Worm (Caenorhabditis elegans) whole organism, young adult: Measurements from ENCODE around the gene ZC13.1.
A peak's percentile ranks its signal among the peaks of the same experiment; 100 is the strongest.

Experiments used
- C06A6.2 ChIP-seq: fragments of 200-800 bp; sonication (Bioruptor generic); conservative IDR thresholded peaks from 2 replicates; pipeline ENCODE4 v1.3.6; 2022; ENCODE audit warnings: missing genetic modification characterization, missing compliant biosample characterization
- F22D6.2 ChIP-seq: sonication (generic microtip); optimal IDR thresholded peaks from 2 replicates; lab custom pipeline; 2016; ENCODE audit warnings: mild to moderate bottlenecking, missing genetic modification characterization, missing compliant biosample characterization
- F23B12.7 ChIP-seq: sonication (generic microtip); optimal IDR thresholded peaks from 2 replicates; lab custom pipeline; 2017; ENCODE audit warnings: missing genetic modification characterization, mild to moderate bottlenecking, missing compliant biosample characterization, antibody characterized with exemption, moderate library complexity; ENCODE audit not compliant: insufficient read depth
- F37B4.10 ChIP-seq: fragments of 200-800 bp; sonication (Bioruptor generic); IDR thresholded peaks from 2 replicates; pipeline ENCODE4 v1.3.6; 2022; ENCODE audit warnings: missing genetic modification characterization, missing compliant biosample characterization
- K11D2.4 ChIP-seq: fragments of 200-800 bp; sonication (Bioruptor generic); IDR thresholded peaks from 2 replicates; pipeline ENCODE4 v1.3.6; 2022; ENCODE audit warnings: missing genetic modification reagents, missing genetic modification characterization, missing compliant biosample characterization
- Y67H2A.10 ChIP-seq: fragments of 200-800 bp; sonication (Bioruptor generic); conservative IDR thresholded peaks from 2 replicates; pipeline ENCODE4 v1.3.6; 2022; ENCODE audit warnings: missing genetic modification reagents, missing genetic modification characterization, missing compliant biosample characterization
- Y79H2A.3 ChIP-seq: fragments of 200-800 bp; sonication (Bioruptor generic); conservative IDR thresholded peaks from 2 replicates; pipeline ENCODE4 v1.3.6; 2022; ENCODE audit warnings: missing genetic modification reagents, missing genetic modification characterization, missing compliant biosample characterization
- ama-1 ChIP-seq, 3 experiments: fragments of 150-350 bp in 1 of 3; sonication (generic microtip) in 2 of 3; optimal IDR thresholded peaks; 2 replicates each; lab custom pipeline; 2014 to 2018; ENCODE audit warnings: missing biosample characterization in 2 of 3, missing genetic modification characterization in 2 of 3, missing genetic modification reagents in 2 of 3
- atf-7 ChIP-seq: sonication (generic microtip); optimal IDR thresholded peaks from 2 replicates; lab custom pipeline; 2017; ENCODE audit warnings: mild to moderate bottlenecking, missing genetic modification characterization, missing compliant biosample characterization
- attf-5 ChIP-seq: fragments of 200-800 bp; sonication (Bioruptor generic); optimal IDR thresholded peaks from 2 replicates; lab custom pipeline; 2018; ENCODE audit warnings: mild to moderate bottlenecking, missing genetic modification characterization, missing compliant biosample characterization
- cebp-1 ChIP-seq, 2 experiments: fragments of 200-800 bp in 1 of 2; sonication (Bioruptor generic) in 1 of 2; sonication (generic microtip) in 1 of 2; IDR thresholded peaks in 1 of 2; optimal IDR thresholded peaks in 1 of 2; 2 replicates each; pipeline versions ENCODE4 v1.3.6 to Lab custom; 2017 to 2022; ENCODE audit warnings: missing compliant biosample characterization in 2 of 2, missing genetic modification characterization in 2 of 2, mild to moderate bottlenecking in 1 of 2, missing genetic modification reagents in 1 of 2, moderate library complexity in 1 of 2
- ceh-27 ChIP-seq: fragments of 200-800 bp; sonication (Bioruptor generic); optimal IDR thresholded peaks from 2 replicates; lab custom pipeline; 2018; ENCODE audit warnings: mild to moderate bottlenecking, missing genetic modification characterization, moderate library complexity, missing compliant biosample characterization
- chd-7 ChIP-seq: sonication (generic microtip); optimal IDR thresholded peaks from 2 replicates; lab custom pipeline; 2016; ENCODE audit warnings: mild to moderate bottlenecking, missing genetic modification characterization, moderate library complexity, missing compliant biosample characterization
- die-1 ChIP-seq: sonication (generic microtip); optimal IDR thresholded peaks from 2 replicates; lab custom pipeline; 2016; ENCODE audit warnings: missing genotype, mild to moderate bottlenecking, missing genetic modification characterization, missing compliant biosample characterization
- dox-1 ChIP-seq: fragments of 200-800 bp; sonication (Bioruptor generic); IDR thresholded peaks from 2 replicates; pipeline ENCODE4 v1.3.6; 2022; ENCODE audit warnings: missing genetic modification reagents, missing genetic modification characterization, missing compliant biosample characterization
- ekl-4 ChIP-seq: fragments of 200-800 bp; sonication (Bioruptor generic); IDR thresholded peaks from 2 replicates; pipeline ENCODE4 v1.3.6; 2022; ENCODE audit warnings: missing genetic modification reagents, missing genetic modification characterization, missing compliant biosample characterization
- hlh-26 ChIP-seq: fragments of 200-800 bp; sonication (Bioruptor generic); conservative IDR thresholded peaks from 2 replicates; pipeline ENCODE4 v1.3.6; 2022; ENCODE audit warnings: missing genetic modification reagents, missing genetic modification characterization, missing compliant biosample characterization
- hmg-1.2 ChIP-seq: fragments of 200-800 bp; sonication (Bioruptor generic); IDR thresholded peaks from 2 replicates; pipeline ENCODE4 v1.3.6; 2022; ENCODE audit warnings: missing genetic modification reagents, missing genetic modification characterization, missing compliant biosample characterization
- let-526 ChIP-seq: fragments of 200-800 bp; sonication (Bioruptor generic); IDR thresholded peaks from 2 replicates; pipeline ENCODE4 v1.3.6; 2022; ENCODE audit warnings: missing genetic modification reagents, missing genetic modification characterization, missing compliant biosample characterization
- let-607 ChIP-seq, 2 experiments: fragments of 200-800 bp in 1 of 2; sonication (Bioruptor generic) in 1 of 2; sonication (generic microtip) in 1 of 2; optimal IDR thresholded peaks; 2 replicates each; lab custom pipeline; 2016 to 2018; ENCODE audit warnings: mild to moderate bottlenecking in 2 of 2, missing compliant biosample characterization in 2 of 2, missing genetic modification characterization in 2 of 2, moderate library complexity in 2 of 2, missing genotype in 1 of 2
- lin-26 ChIP-seq: fragments of 200-800 bp; sonication (Bioruptor generic); IDR thresholded peaks from 2 replicates; pipeline ENCODE4 v1.3.6; 2022; ENCODE audit warnings: missing genetic modification reagents, missing genetic modification characterization, missing compliant biosample characterization
- lin-40 ChIP-seq: sonication (generic microtip); optimal IDR thresholded peaks from 2 replicates; lab custom pipeline; 2016; ENCODE audit warnings: missing genetic modification characterization, mild to moderate bottlenecking, missing compliant biosample characterization, missing genotype, missing genetic modification reagents
- madf-10 ChIP-seq: sonication (generic microtip); optimal IDR thresholded peaks from 2 replicates; lab custom pipeline; 2016; ENCODE audit warnings: mild to moderate bottlenecking, missing genetic modification characterization, missing compliant biosample characterization
- madf-8 ChIP-seq: fragments of 200-800 bp; sonication (Bioruptor generic); conservative IDR thresholded peaks from 2 replicates; pipeline ENCODE4 v1.3.6; 2022; ENCODE audit warnings: missing genetic modification reagents, missing genetic modification characterization, missing compliant biosample characterization
- mcd-1 ChIP-seq: fragments of 200-800 bp; sonication (Bioruptor generic); IDR thresholded peaks from 2 replicates; pipeline ENCODE4 v1.3.6; 2022; ENCODE audit warnings: missing genetic modification reagents, missing genetic modification characterization, missing compliant biosample characterization
- mxl-1 ChIP-seq: sonication (generic microtip); optimal IDR thresholded peaks from 2 replicates; lab custom pipeline; 2016; ENCODE audit warnings: missing genetic modification characterization, missing compliant biosample characterization
- nhr-80 ChIP-seq: sonication (generic microtip); optimal IDR thresholded peaks from 2 replicates; lab custom pipeline; 2016; ENCODE audit warnings: missing genetic modification characterization, missing compliant biosample characterization
- pbrm-1 ChIP-seq: fragments of 200-800 bp; sonication (Bioruptor generic); IDR thresholded peaks from 2 replicates; pipeline ENCODE4 v1.3.6; 2022; ENCODE audit warnings: missing genetic modification reagents, missing genetic modification characterization, missing compliant biosample characterization
- sea-2 ChIP-seq: fragments of 200-800 bp; sonication (Bioruptor generic); IDR thresholded peaks from 2 replicates; pipeline ENCODE4 v1.3.6; 2022; ENCODE audit warnings: missing genetic modification characterization, missing compliant biosample characterization
- snpc-3.4 ChIP-seq: sonication (generic microtip); optimal IDR thresholded peaks from 2 replicates; lab custom pipeline; 2017; ENCODE audit warnings: missing genetic modification characterization, mild to moderate bottlenecking, missing compliant biosample characterization, antibody characterized with exemption, moderate library complexity, missing genotype, missing genetic modification reagents
- snpc-4 ChIP-seq, 5 experiments: fragments of 150-350 bp in 1 of 5; sonication (generic microtip) in 4 of 5; optimal IDR thresholded peaks; 2 replicates each; lab custom pipeline; 2014 to 2018; ENCODE audit warnings: missing genetic modification characterization in 5 of 5, missing biosample characterization in 3 of 5, antibody characterized with exemption in 2 of 5, mild to moderate bottlenecking in 2 of 5, missing compliant biosample characterization in 2 of 5, missing genotype in 2 of 5, moderate library complexity in 2 of 5, missing genetic modification reagents in 1 of 5
- sptf-2 ChIP-seq: fragments of 200-800 bp; sonication (Bioruptor generic); optimal IDR thresholded peaks from 2 replicates; lab custom pipeline; 2018; ENCODE audit warnings: mild to moderate bottlenecking, missing genetic modification characterization, missing compliant biosample characterization
- tlf-1 ChIP-seq: fragments of 200-800 bp; sonication (Bioruptor generic); optimal IDR thresholded peaks from 2 replicates; lab custom pipeline; 2018; ENCODE audit warnings: mild to moderate bottlenecking, missing genetic modification characterization, missing compliant biosample characterization

ZC13.1 gene

ce11 chrX:918097-918496, 41.1 kb downstream of the ZC13.1 start, which contains the start of gene F35H12.5:
Gene F35H12.5 (plus strand): TSS chrX:918397.
- TF ChIP-seq F37B4.10 (GFP tag; lab: Robert Waterston, UW) (no peak), tlf-1 (no peak), snpc-3.4 (tag; lab: Kevin White, UChicago) (no peak), attf-5 (no peak), let-526 (GFP tag; lab: Robert Waterston, UW) (no peak), hlh-26 (GFP tag; lab: Robert Waterston, UW) (no peak), die-1 (tag; lab: Kevin White, UChicago) (no peak), Y79H2A.3 (GFP tag; lab: Robert Waterston, UW) (no peak), ekl-4 (GFP tag; lab: Robert Waterston, UW) (no peak), chd-7 (tag; lab: Kevin White, UChicago) (no peak), cebp-1 (GFP tag; IDR thresholded peaks at IDR 0.05; lab: Robert Waterston, UW) (no peak), cebp-1 (tag; optimal IDR thresholded peaks at IDR 0.05; lab: Kevin White, UChicago) (no peak), lin-26 (GFP tag; lab: Robert Waterston, UW) (no peak)

DNA sequence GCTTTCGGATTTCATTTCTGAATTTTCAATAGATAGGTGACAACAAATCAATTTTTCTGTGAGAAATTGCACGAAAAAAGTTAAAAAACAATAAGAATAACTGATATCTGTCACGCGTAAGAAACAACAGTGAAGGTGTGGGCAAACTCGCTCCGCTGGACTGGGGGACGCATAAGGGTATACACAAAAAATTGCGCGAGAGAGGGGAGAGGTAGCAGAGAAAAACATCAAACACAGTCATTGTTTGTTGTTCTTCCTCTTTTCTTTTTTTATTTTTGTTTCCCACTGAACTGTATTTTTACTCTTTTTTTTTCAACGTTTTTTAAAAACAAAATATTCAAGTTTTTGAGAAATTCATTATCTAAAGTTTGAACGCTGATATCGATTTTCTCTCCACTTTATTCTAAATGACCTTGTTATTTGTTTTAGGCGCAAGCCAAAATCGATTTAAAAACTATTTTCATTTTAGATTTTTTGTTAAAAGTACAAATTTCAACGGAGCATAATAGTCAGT, 47.5 kb downstream of the ZC13.1 start, which contains the start of the genes pifk-1 and tbc-11:
pifk-1 (minus strand) TSS at position 17 of the 514 bp plus-strand sequence.
tbc-11 (plus strand) TSS at position 464 of the 514 bp plus-strand sequence.
- TF ChIP-seq F23B12.7 (tag; lab: Kevin White, UChicago) (peak; percentile 71), let-607 (tag; optimal IDR thresholded peaks at IDR 0.05; lab: Kevin White, UChicago) (peak in 1 of 2 experiments; percentile 12), hmg-1.2 (GFP tag; lab: Robert Waterston, UW) (peak; percentile 9; the same call in 1 of the 2 replicates), sea-2 (GFP tag; lab: Robert Waterston, UW) (no peak), mcd-1 (GFP tag; lab: Robert Waterston, UW) (peak; percentile 65), snpc-4 (GFP tag; optimal IDR thresholded peaks at IDR 0.05; lab: Kevin White, UChicago) (no peak), snpc-4 (tag; optimal IDR thresholded peaks at IDR 0.05; lab: Kevin White, UChicago) (peak in 1 of 4 experiments; percentile 65), lin-40 (tag; lab: Kevin White, UChicago) (peak; percentile 23), attf-5 (peak; percentile 75), ceh-27 (GFP tag; lab: Kevin White, UChicago) (peak; percentile 24), pbrm-1 (no peak), mxl-1 (tag; lab: Kevin White, UChicago) (no peak), nhr-80 (tag; lab: Kevin White, UChicago) (peak; percentile 75), dox-1 (GFP tag; lab: Robert Waterston, UW) (0 out of 2 replicates have a peak, but pooled peaks have one; percentile 32)

ce11 chrX:926125-926524, 49.1 kb downstream of the ZC13.1 start:
- TF ChIP-seq sptf-2 (no peak), attf-5 (no peak), ama-1 (optimal IDR thresholded peaks at IDR 0.05; lab: Kevin White, UChicago) (no peak), ama-1 (GFP tag; optimal IDR thresholded peaks at IDR 0.05; lab: Kevin White, UChicago) (no peak), ekl-4 (GFP tag; lab: Robert Waterston, UW) (no peak), Y67H2A.10 (no peak), F22D6.2 (tag; lab: Kevin White, UChicago) (no peak), K11D2.4 (GFP tag; lab: Robert Waterston, UW) (no peak), madf-8 (GFP tag; lab: Robert Waterston, UW) (no peak), madf-10 (no peak), C06A6.2 (no peak), atf-7 (tag; lab: Kevin White, UChicago) (no peak)
